Worm (Caenorhabditis elegans) whole organism, mixed stage, embryonic: ENCODE results near the gene mab-23.

Source experiments
- M03D4.4 ChIP-seq: sonication (generic microtip); optimal IDR thresholded peaks from 2 replicates; lab custom pipeline; 2017; ENCODE audit warnings: mild to moderate bottlenecking, missing genetic modification characterization, missing compliant biosample characterization
- bed-3 ChIP-seq: fragments of 200-800 bp; sonication (Bioruptor generic); optimal IDR thresholded peaks from 3 replicates; lab custom pipeline; 2018; ENCODE audit warnings: mild to moderate bottlenecking, missing genetic modification characterization, moderate library complexity, missing compliant biosample characterization
- blmp-1 ChIP-seq: fragments of 150-350 bp; optimal IDR thresholded peaks from 2 replicates; lab custom pipeline; 2014; ENCODE audit warnings: missing biosample characterization, missing genetic modification characterization
- ceh-39 ChIP-seq: fragments of 150-350 bp; optimal IDR thresholded peaks from 2 replicates; lab custom pipeline; 2014; ENCODE audit warnings: missing biosample characterization, missing genetic modification characterization
- ceh-43 ChIP-seq: fragments of 200-800 bp; sonication (Bioruptor generic); optimal IDR thresholded peaks from 2 replicates; lab custom pipeline; 2018; ENCODE audit warnings: mild to moderate bottlenecking, missing genetic modification characterization, moderate library complexity, missing compliant biosample characterization
- ceh-83 ChIP-seq: fragments of 200-800 bp; sonication (Bioruptor generic); optimal IDR thresholded peaks from 2 replicates; lab custom pipeline; 2018; ENCODE audit warnings: mild to moderate bottlenecking, missing genetic modification characterization, missing compliant biosample characterization
- ces-1 ChIP-seq: fragments of 150-350 bp; optimal IDR thresholded peaks from 2 replicates; lab custom pipeline; 2014; ENCODE audit warnings: missing biosample characterization, missing genetic modification reagents, missing genetic modification characterization
- cnd-1 ChIP-seq: fragments of 200-800 bp; sonication (Bioruptor generic); optimal IDR thresholded peaks from 2 replicates; lab custom pipeline; 2018; ENCODE audit warnings: mild to moderate bottlenecking, missing genetic modification characterization, missing compliant biosample characterization
- drap-1 ChIP-seq: fragments of 200-800 bp; sonication (Bioruptor generic); optimal IDR thresholded peaks from 3 replicates; lab custom pipeline; 2018; ENCODE audit warnings: mild to moderate bottlenecking, missing genetic modification characterization, missing compliant biosample characterization
- elt-1 ChIP-seq: sonication (generic microtip); optimal IDR thresholded peaks from 2 replicates; lab custom pipeline; 2017; ENCODE audit warnings: missing genetic modification characterization, mild to moderate bottlenecking, missing compliant biosample characterization, antibody characterized with exemption, moderate library complexity, borderline replicate concordance; ENCODE audit not compliant: insufficient read depth
- elt-3 ChIP-seq: fragments of 150-350 bp; optimal IDR thresholded peaks from 2 replicates; lab custom pipeline; 2014; ENCODE audit warnings: missing biosample characterization, missing genetic modification characterization
- flh-1 ChIP-seq: fragments of 200-800 bp; sonication (Bioruptor generic); optimal IDR thresholded peaks from 2 replicates; lab custom pipeline; 2018; ENCODE audit warnings: mild to moderate bottlenecking, missing genetic modification characterization, moderate library complexity, missing compliant biosample characterization
- ham-2 ChIP-seq: fragments of 200-800 bp; sonication (Bioruptor generic); optimal IDR thresholded peaks from 2 replicates; lab custom pipeline; 2018; ENCODE audit warnings: mild to moderate bottlenecking, missing genetic modification characterization, missing compliant biosample characterization
- lin-13 ChIP-seq: fragments of 150-350 bp; optimal IDR thresholded peaks from 2 replicates; lab custom pipeline; 2014; ENCODE audit warnings: missing biosample characterization, missing genetic modification characterization
- lin-32 ChIP-seq: fragments of 200-800 bp; sonication (Bioruptor generic); optimal IDR thresholded peaks from 2 replicates; lab custom pipeline; 2018; ENCODE audit warnings: mild to moderate bottlenecking, missing genetic modification characterization, missing compliant biosample characterization
- lsy-2 ChIP-seq: fragments of 150-350 bp; optimal IDR thresholded peaks from 2 replicates; lab custom pipeline; 2014; ENCODE audit warnings: missing biosample characterization, missing genetic modification characterization
- mab-5 ChIP-seq: fragments of 150-350 bp; optimal IDR thresholded peaks from 2 replicates; lab custom pipeline; 2014; ENCODE audit warnings: missing biosample characterization, missing genetic modification characterization
- mep-1 ChIP-seq: fragments of 150-350 bp; optimal IDR thresholded peaks from 2 replicates; lab custom pipeline; 2017; ENCODE audit warnings: missing biosample characterization, missing genetic modification reagents, missing genetic modification characterization, inconsistent platforms
- mls-2 ChIP-seq: sonication (generic microtip); optimal IDR thresholded peaks from 2 replicates; lab custom pipeline; 2016; ENCODE audit warnings: mild to moderate bottlenecking, missing genetic modification characterization, moderate library complexity, missing compliant biosample characterization
- nhr-12 ChIP-seq: fragments of 150-350 bp; optimal IDR thresholded peaks from 2 replicates; lab custom pipeline; 2014; ENCODE audit warnings: missing biosample characterization, missing genetic modification characterization
- nhr-2 ChIP-seq: fragments of 150-350 bp; optimal IDR thresholded peaks from 2 replicates; lab custom pipeline; 2014; ENCODE audit warnings: missing biosample characterization, missing genetic modification characterization
- nhr-237 ChIP-seq: fragments of 150-350 bp; optimal IDR thresholded peaks from 2 replicates; lab custom pipeline; 2014; ENCODE audit warnings: missing biosample characterization, missing genetic modification characterization
- nhr-28 ChIP-seq: fragments of 150-350 bp; optimal IDR thresholded peaks from 2 replicates; lab custom pipeline; 2014; ENCODE audit warnings: missing biosample characterization, missing genetic modification characterization
- nhr-76 ChIP-seq: sonication (generic microtip); optimal IDR thresholded peaks from 2 replicates; lab custom pipeline; 2017; ENCODE audit warnings: missing biosample characterization, missing genetic modification characterization
- sem-2 ChIP-seq: fragments of 200-800 bp; sonication (Bioruptor generic); optimal IDR thresholded peaks from 2 replicates; lab custom pipeline; 2018; ENCODE audit warnings: mild to moderate bottlenecking, missing genetic modification characterization, missing compliant biosample characterization
- snpc-4 ChIP-seq: fragments of 150-350 bp; optimal IDR thresholded peaks from 2 replicates; lab custom pipeline; 2014; ENCODE audit warnings: missing biosample characterization, missing genetic modification characterization
- sptf-1 ChIP-seq: sonication (generic microtip); optimal IDR thresholded peaks from 2 replicates; lab custom pipeline; 2017; ENCODE audit warnings: mild to moderate bottlenecking, missing genetic modification characterization, moderate library complexity, missing compliant biosample characterization
- tbx-8 ChIP-seq: fragments of 200-800 bp; sonication (Bioruptor generic); optimal IDR thresholded peaks from 2 replicates; lab custom pipeline; 2018; ENCODE audit warnings: mild to moderate bottlenecking, missing genetic modification characterization, moderate library complexity, missing compliant biosample characterization
- unc-120 ChIP-seq: sonication (generic microtip); optimal IDR thresholded peaks from 2 replicates; lab custom pipeline; 2017; ENCODE audit warnings: missing genetic modification characterization, missing compliant biosample characterization; ENCODE audit not compliant: poor library complexity, severe bottlenecking
- unc-39 ChIP-seq: fragments of 150-350 bp; optimal IDR thresholded peaks from 2 replicates; lab custom pipeline; 2014; ENCODE audit warnings: missing biosample characterization, missing genetic modification characterization
- unc-62 ChIP-seq: fragments of 150-350 bp; optimal IDR thresholded peaks from 2 replicates; lab custom pipeline; 2014; ENCODE audit warnings: missing biosample characterization, missing genetic modification reagents, missing genetic modification characterization
- zip-8 ChIP-seq: fragments of 150-350 bp; optimal IDR thresholded peaks from 2 replicates; lab custom pipeline; 2014; ENCODE audit warnings: missing biosample characterization, missing genetic modification characterization
- ztf-11 ChIP-seq: fragments of 150-350 bp; optimal IDR thresholded peaks from 2 replicates; lab custom pipeline; 2014; ENCODE audit warnings: missing biosample characterization, missing genetic modification characterization

The mab-23 gene

ce11 chrV:10647043-10647611 lies 14.3 kb downstream of the mab-23 start, which contains the start of the genes C32C4.3 and C32C4.16:
Gene C32C4.3 (minus strand): TSS chrV:10647143.
Gene C32C4.16 (plus strand): TSS chrV:10647561.
- TF ChIP-seq nhr-237 (tag; lab: Kevin White, UChicago) (no peak), ceh-83 (GFP tag; lab: Kevin White, UChicago) (no peak), ceh-43 (GFP tag; lab: Kevin White, UChicago) (no peak), ham-2 (GFP tag; lab: Kevin White, UChicago) (no peak), snpc-4 (tag; lab: Kevin White, UChicago) (no peak), nhr-76 (tag; lab: Kevin White, UChicago) (no peak), unc-39 (no peak), lin-32 (GFP tag; lab: Kevin White, UChicago) (no peak), sem-2 (GFP tag; lab: Kevin White, UChicago) (no peak), ceh-39 (tag; lab: Kevin White, UChicago) (no peak), blmp-1 (tag; lab: Kevin White, UChicago) (no peak), zip-8 (no peak), nhr-12 (no peak), sptf-1 (tag; lab: Kevin White, UChicago) (no peak), elt-1 (no peak), cnd-1 (no peak), M03D4.4 (tag; lab: Kevin White, UChicago) (no peak), drap-1 (GFP tag; lab: Kevin White, UChicago) (no peak), mep-1 (tag; lab: Kevin White, UChicago) (no peak)

ce11 chrV:10648146-10648545 lies 15.3 kb downstream of the mab-23 start, which contains the start of gene aqp-6:
Gene aqp-6 (plus strand): TSS chrV:10648446.
- TF ChIP-seq zip-8 (no peak), tbx-8 (GFP tag; lab: Kevin White, UChicago) (no peak), elt-3 (tag; lab: Kevin White, UChicago) (no peak), nhr-76 (tag; lab: Kevin White, UChicago) (no peak), snpc-4 (tag; lab: Kevin White, UChicago) (no peak), ceh-39 (tag; lab: Kevin White, UChicago) (no peak), elt-1 (no peak), bed-3 (GFP tag; lab: Kevin White, UChicago) (no peak), unc-39 (no peak), drap-1 (GFP tag; lab: Kevin White, UChicago) (no peak), ces-1 (GFP tag; lab: Kevin White, UChicago) (no peak), ceh-43 (GFP tag; lab: Kevin White, UChicago) (no peak), ztf-11 (no peak)

- TF ChIP-seq lin-13 (tag; lab: Kevin White, UChicago) (no peak), ces-1 (GFP tag; lab: Kevin White, UChicago) (no peak), flh-1 (no peak), bed-3 (GFP tag; lab: Kevin White, UChicago) (no peak), ham-2 (GFP tag; lab: Kevin White, UChicago) (no peak), nhr-28 (no peak), lsy-2 (tag; lab: Kevin White, UChicago) (no peak), unc-62 (GFP tag; lab: Kevin White, UChicago) (no peak), ceh-39 (tag; lab: Kevin White, UChicago) (no peak), nhr-76 (tag; lab: Kevin White, UChicago) (no peak), tbx-8 (GFP tag; lab: Kevin White, UChicago) (no peak), drap-1 (GFP tag; lab: Kevin White, UChicago) (no peak), snpc-4 (tag; lab: Kevin White, UChicago) (no peak), nhr-2 (tag; lab: Kevin White, UChicago) (no peak), nhr-12 (no peak), mls-2 (no peak), M03D4.4 (tag; lab: Kevin White, UChicago) (no peak)
- TF ChIP-seq, all 35 proteins: peak for 0
Measured at ce11 chrV:10654165-10654564, 21.3 kb downstream of the mab-23 start, which contains the start of gene ugt-35. Gene ugt-35 (minus strand): TSS chrV:10654265.

- no peak for TF ChIP-seq bed-3 (GFP tag; lab: Kevin White, UChicago)
- TF ChIP-seq sem-2 (GFP tag; lab: Kevin White, UChicago): no peak
- no peak for TF ChIP-seq mab-5
- TF ChIP-seq ham-2 (GFP tag; lab: Kevin White, UChicago): no peak
- no peak for TF ChIP-seq lsy-2 (tag; lab: Kevin White, UChicago)
- no peak for TF ChIP-seq elt-1
- no peak for TF ChIP-seq snpc-4 (tag; lab: Kevin White, UChicago)
- no peak for TF ChIP-seq unc-120 (tag; lab: Kevin White, UChicago)
- TF ChIP-seq lin-13 (tag; lab: Kevin White, UChicago): no peak
- TF ChIP-seq elt-3 (tag; lab: Kevin White, UChicago): no peak
- TF ChIP-seq unc-62 (GFP tag; lab: Kevin White, UChicago): no peak
- TF ChIP-seq sptf-1 (tag; lab: Kevin White, UChicago): no peak
- no peak for TF ChIP-seq blmp-1 (tag; lab: Kevin White, UChicago)
- no peak for TF ChIP-seq ztf-11
- TF ChIP-seq unc-39: no peak
- TF ChIP-seq mls-2: no peak
- TF ChIP-seq nhr-76 (tag; lab: Kevin White, UChicago): no peak
- TF ChIP-seq zip-8: no peak
Measured at ce11 chrV:10656958-10657357, 24.1 kb downstream of the mab-23 start, which contains the start of gene ugt-34. Gene ugt-34 (minus strand): TSS chrV:10656978.
